Worm (Caenorhabditis elegans) whole organism, dauer: ENCODE data around the gene srz-32.

Experiments used
- unc-62 ChIP-seq: sonication (generic microtip); optimal IDR thresholded peaks from 2 replicates; lab custom pipeline; 2017; ENCODE audit warnings: missing biosample characterization, missing genetic modification reagents, missing genetic modification characterization

Gene srz-32

DNA sequence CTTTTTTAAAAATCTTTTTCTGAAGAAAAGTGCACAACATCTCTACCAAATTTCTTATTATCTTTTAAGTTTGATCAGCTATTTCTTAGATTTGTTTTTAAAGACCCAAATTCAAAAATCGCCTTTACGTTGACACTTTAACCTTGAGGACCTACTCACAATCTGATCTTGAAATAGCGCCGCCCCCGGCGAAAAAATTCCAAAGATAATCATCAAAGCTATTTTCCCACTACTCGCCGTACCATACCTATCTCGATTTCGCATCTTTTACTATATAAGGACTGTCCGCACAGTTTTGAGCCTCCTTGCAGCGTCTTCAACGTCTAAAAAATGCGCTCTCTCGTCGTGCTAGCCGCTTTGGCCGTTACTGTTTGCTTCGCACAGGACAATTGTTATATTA, 4.7 kb downstream of the srz-32 start, which contains the start of gene grd-10:
Gene grd-10, plus strand, starts transcription at position 208 of the 400 bp plus-strand sequence.
- TF ChIP-seq unc-62 (GFP tag; lab: Kevin White, UChicago) = no peak

DNA sequence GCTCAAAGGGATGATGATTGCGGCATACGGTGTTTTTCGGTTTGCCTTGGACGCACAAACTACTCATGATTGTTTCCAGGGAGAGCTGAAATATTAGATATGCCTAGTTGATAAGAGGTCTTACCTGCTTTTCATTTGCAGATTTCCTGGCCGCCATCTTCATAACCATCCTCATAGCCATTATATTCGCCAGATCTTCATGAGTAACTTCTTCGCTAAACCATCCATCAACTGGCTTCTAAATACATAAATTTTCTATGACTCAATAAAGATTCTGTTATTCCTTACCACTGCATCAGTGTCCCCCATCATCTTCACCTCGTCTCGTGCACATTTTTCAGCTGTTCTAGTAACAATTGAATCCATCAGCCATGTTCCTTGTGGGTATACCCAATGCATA, 6.4 kb downstream of the srz-32 start:
- no peak for TF ChIP-seq unc-62 (GFP tag; lab: Kevin White, UChicago)

DNA sequence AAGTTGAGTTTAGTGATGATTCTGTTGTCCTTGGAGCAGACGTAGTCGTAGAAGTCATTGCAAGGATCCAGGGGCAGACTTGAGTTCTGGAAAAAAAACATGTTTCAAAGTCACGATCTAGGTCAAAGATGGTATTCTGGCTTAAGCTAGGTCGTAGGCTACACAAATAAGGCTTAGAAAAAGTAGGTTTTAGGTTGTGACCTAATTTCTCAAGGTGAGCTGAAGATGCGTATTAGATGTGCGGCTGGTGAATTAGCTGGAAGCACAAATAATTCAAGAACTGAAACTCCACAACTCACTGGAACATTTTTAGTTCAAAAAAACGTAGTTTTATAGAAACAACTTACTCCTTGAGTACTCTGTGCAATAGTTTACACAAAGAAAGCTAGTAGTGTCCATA, 8.0 kb downstream of the srz-32 start, which contains the start of gene F09D12.2:
Gene F09D12.2, minus strand, starts transcription at position 101 of the 400 bp plus-strand sequence.
- no peak for TF ChIP-seq unc-62 (GFP tag; lab: Kevin White, UChicago)

ce11 chrIV:3444614-3445013, 8.5 kb downstream of the srz-32 start, which contains the start of gene F58E2.5:
F58E2.5 (plus strand) TSS chrIV:3444914.
- no peak for TF ChIP-seq unc-62 (GFP tag; lab: Kevin White, UChicago)

ce11 chrIV:3447350-3447749, 11.2 kb downstream of the srz-32 start:
- TF ChIP-seq unc-62 (GFP tag; lab: Kevin White, UChicago) = no peak

DNA sequence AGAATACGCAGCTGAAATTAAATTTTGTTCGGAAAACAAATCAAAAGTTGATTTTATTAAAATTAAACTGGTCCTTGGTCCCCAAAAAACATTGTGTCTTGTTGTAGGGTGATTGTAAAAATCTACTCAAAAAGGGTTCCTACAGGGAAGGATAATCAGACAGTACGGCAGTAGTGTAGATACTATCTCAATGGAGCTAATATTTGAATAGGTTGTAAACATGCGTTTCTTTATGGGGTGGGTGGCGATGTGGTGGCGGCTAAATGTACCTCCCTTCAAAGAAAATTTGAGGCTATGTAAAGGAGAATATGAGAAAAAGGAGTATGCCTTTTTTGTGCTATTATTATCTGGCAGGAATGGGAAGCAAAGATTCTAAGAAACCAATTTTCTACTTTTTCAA, 16.4 kb downstream of the srz-32 start:
- TF ChIP-seq unc-62 (GFP tag; lab: Kevin White, UChicago) = no peak

DNA sequence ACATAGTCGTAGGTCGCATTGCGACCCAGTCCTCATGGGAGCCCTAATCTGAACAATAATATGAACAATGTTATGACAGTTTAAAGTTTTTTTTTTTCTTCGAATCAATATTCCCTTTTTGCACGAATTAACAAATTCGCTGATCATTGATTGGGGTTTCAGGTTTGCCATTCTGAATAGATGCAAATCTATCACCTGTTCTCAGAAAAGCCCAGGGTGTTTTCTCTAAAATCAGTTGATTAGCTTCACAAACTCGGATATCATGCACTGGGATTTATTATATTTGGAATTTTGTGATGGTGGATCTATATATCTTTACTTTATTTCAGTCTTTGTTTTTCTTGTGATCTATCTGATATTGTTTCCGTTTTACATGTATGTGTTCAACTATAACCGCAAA, 17.2 kb downstream of the srz-32 start, which contains the start of gene srz-23:
Gene srz-23, plus strand, starts transcription at position 263 of the 400 bp plus-strand sequence.
- TF ChIP-seq unc-62 (GFP tag; lab: Kevin White, UChicago) = no peak

- TF ChIP-seq unc-62 (GFP tag; lab: Kevin White, UChicago) = no peak
Measured at ce11 chrIV:3463254-3463653, 27.1 kb downstream of the srz-32 start, which contains the start of gene F58E2.4. F58E2.4 (plus strand) TSS chrIV:3463387.

- no peak for TF ChIP-seq unc-62 (GFP tag; lab: Kevin White, UChicago)
Measured at ce11 chrIV:3467128-3467527, 31.0 kb downstream of the srz-32 start, which contains the start of gene F58E2.3. F58E2.3 (plus strand) TSS chrIV:3467428.

- TF ChIP-seq unc-62 (GFP tag; lab: Kevin White, UChicago) = no peak
Measured at ce11 chrIV:3467751-3468150, 31.6 kb downstream of the srz-32 start.

DNA sequence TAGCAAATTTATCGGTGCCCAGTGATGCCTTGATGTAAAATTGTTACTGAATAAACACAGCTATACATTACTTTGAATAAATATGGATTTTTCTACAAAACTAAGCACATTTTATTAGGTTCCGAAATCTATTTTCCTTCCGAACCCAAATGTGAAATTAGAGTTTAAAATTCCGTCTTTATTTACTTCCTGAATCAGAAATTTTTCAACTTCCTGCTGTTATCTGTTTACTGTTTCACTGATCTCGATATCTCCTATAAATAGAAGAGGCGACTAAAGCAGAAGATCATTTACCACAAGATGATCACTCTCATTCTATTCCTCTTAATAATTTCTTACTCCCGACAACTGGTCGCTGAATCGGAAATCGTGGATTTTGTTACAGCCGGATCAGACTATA, 33.6 kb downstream of the srz-32 start, which contains the start of gene F58E2.2:
Gene F58E2.2, plus strand, starts transcription at position 301 of the 400 bp plus-strand sequence.
- TF ChIP-seq unc-62 (GFP tag; lab: Kevin White, UChicago) = no peak

ce11 chrIV:3477124-3477523, 41.0 kb downstream of the srz-32 start, which contains the start of gene srz-69:
srz-69 (minus strand) TSS chrIV:3477224.
- no peak for TF ChIP-seq unc-62 (GFP tag; lab: Kevin White, UChicago)

DNA sequence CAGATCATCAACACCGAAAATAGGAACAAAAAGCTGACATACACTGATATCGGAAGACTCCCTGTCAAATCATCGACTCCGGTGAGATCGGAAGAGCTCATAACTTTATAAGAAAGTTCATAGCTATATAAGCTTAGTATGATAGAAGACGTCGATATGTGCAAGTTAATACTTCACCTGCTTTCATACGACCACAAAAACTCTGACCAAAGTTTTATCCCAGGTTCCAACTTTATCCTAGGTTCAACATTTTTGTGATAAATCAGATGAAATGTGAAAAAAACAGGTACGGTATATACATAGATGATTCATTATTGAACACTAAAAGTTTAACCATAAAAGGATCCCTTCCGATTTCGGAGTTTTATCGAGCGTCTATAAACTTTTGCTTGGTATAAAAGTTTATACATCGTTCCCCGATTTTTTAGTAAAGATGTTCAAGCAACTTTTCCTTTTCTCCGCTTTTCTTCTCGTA, 42.8 kb downstream of the srz-32 start, which contains the start of the genes srz-70 and C09G12.5:
Gene srz-70, minus strand, starts transcription at position 101 of the 475 bp plus-strand sequence.
Gene C09G12.5, plus strand, starts transcription at position 425 of the 475 bp plus-strand sequence.
- TF ChIP-seq unc-62 (GFP tag; lab: Kevin White, UChicago) = no peak

ce11 chrIV:3481760-3482159, 45.6 kb downstream of the srz-32 start, which contains the start of gene srz-37:
srz-37 (minus strand) TSS chrIV:3481860.
- no peak for TF ChIP-seq unc-62 (GFP tag; lab: Kevin White, UChicago)

- TF ChIP-seq unc-62 (GFP tag; lab: Kevin White, UChicago) = no peak
Measured at ce11 chrIV:3482195-3482959, 46.3 kb downstream of the srz-32 start, which contains the start of gene srz-82. srz-82 (plus strand) TSS chrIV:3482895.
